Fruit fly (Drosophila melanogaster) whole organism, pupa: ENCODE data around the gene CG9265.

Experiments used
- CG14655 ChIP-seq: fragments of 200-800 bp; sonication (Bioruptor generic); optimal IDR thresholded peaks from 3 replicates; lab custom pipeline; 2017; ENCODE audit warnings: mild to moderate bottlenecking, missing biosample characterization, missing genetic modification reagents, missing genetic modification characterization
- CG15710 ChIP-seq: fragments of 200-800 bp; sonication (Bioruptor generic); optimal IDR thresholded peaks from 2 replicates; lab custom pipeline; 2018; ENCODE audit warnings: missing biosample characterization, mild to moderate bottlenecking, missing genetic modification characterization, moderate library complexity
- CG34367 ChIP-seq: fragments of 200-800 bp; sonication (Bioruptor generic); optimal IDR thresholded peaks from 2 replicates; lab custom pipeline; 2018; ENCODE audit warnings: missing biosample characterization, mild to moderate bottlenecking, missing genetic modification characterization
- CG8301 ChIP-seq: fragments of 200-800 bp; sonication (Bioruptor generic); optimal IDR thresholded peaks from 2 replicates; lab custom pipeline; 2018; ENCODE audit warnings: missing biosample characterization, mild to moderate bottlenecking, missing genetic modification characterization
- EcR ChIP-seq: fragments of 200-800 bp; sonication (Bioruptor generic); optimal IDR thresholded peaks from 3 replicates; lab custom pipeline; 2019; ENCODE audit warnings: missing biosample characterization, missing genetic modification characterization, mild to moderate bottlenecking, moderate library complexity, missing genetic modification reagents
- Ets98B ChIP-seq: fragments of 200-800 bp; sonication (Bioruptor generic); IDR thresholded peaks from 2 replicates; pipeline ENCODE4 v1.3.6; 2022; ENCODE audit warnings: missing biosample characterization, missing genetic modification characterization
- Pif1A ChIP-seq: fragments of 200-800 bp; sonication (Bioruptor generic); optimal IDR thresholded peaks from 3 replicates; lab custom pipeline; 2016; ENCODE audit warnings: missing biosample characterization, missing genetic modification characterization
- Snoo ChIP-seq: fragments of 200-800 bp; sonication (Bioruptor generic); optimal IDR thresholded peaks from 3 replicates; lab custom pipeline; 2017; ENCODE audit warnings: missing biosample characterization, mild to moderate bottlenecking, missing genetic modification characterization, inconsistent platforms

DNA sequence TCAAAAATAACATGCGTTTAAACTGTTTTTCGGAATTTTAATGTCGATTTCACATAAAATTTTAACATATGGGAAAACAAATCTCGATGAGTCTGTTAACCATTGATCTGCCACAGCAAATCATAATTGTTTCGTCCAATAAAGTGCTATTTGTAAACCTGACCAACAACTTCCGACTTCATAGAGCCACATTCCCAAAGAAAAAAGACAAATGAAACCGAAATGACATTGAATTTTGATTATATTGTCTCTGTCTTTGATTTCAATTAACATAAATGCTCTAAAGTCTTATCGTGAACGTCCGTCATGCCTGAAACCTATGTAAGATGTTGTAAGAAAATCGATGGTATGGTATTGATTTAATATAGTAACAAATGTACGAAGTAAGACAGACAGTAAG is 2.0 kb upstream of the CG9265 start:
- TF ChIP-seq Snoo (tag; lab: Kevin White, UChicago), result no peak
- no peak for TF ChIP-seq Pif1A (GFP tag; lab: Kevin White, UChicago)
- TF ChIP-seq EcR (GFP tag; lab: Kevin White, UChicago), result no peak
- TF ChIP-seq CG15710 (tag; lab: Kevin White, UChicago), result no peak
- no peak for TF ChIP-seq CG8301 (tag; lab: Kevin White, UChicago)
- no peak for TF ChIP-seq CG14655 (GFP tag; lab: Kevin White, UChicago)
- no peak for TF ChIP-seq CG34367
- no peak for TF ChIP-seq Ets98B (GFP tag; lab: Robert Waterston, UW)
